Worm (Caenorhabditis elegans) whole organism, mixed stage, embryonic: ENCODE measurements around the gene cyp-14A2.

Experiments used
- M03D4.4 ChIP-seq: sonication (generic microtip); optimal IDR thresholded peaks from 2 replicates; lab custom pipeline; 2017; ENCODE audit warnings: mild to moderate bottlenecking, missing genetic modification characterization, missing compliant biosample characterization
- bed-3 ChIP-seq: fragments of 200-800 bp; sonication (Bioruptor generic); optimal IDR thresholded peaks from 3 replicates; lab custom pipeline; 2018; ENCODE audit warnings: mild to moderate bottlenecking, missing genetic modification characterization, moderate library complexity, missing compliant biosample characterization
- blmp-1 ChIP-seq: fragments of 150-350 bp; optimal IDR thresholded peaks from 2 replicates; lab custom pipeline; 2014; ENCODE audit warnings: missing biosample characterization, missing genetic modification characterization
- ceh-39 ChIP-seq: fragments of 150-350 bp; optimal IDR thresholded peaks from 2 replicates; lab custom pipeline; 2014; ENCODE audit warnings: missing biosample characterization, missing genetic modification characterization
- ceh-43 ChIP-seq: fragments of 200-800 bp; sonication (Bioruptor generic); optimal IDR thresholded peaks from 2 replicates; lab custom pipeline; 2018; ENCODE audit warnings: mild to moderate bottlenecking, missing genetic modification characterization, moderate library complexity, missing compliant biosample characterization
- ceh-83 ChIP-seq: fragments of 200-800 bp; sonication (Bioruptor generic); optimal IDR thresholded peaks from 2 replicates; lab custom pipeline; 2018; ENCODE audit warnings: mild to moderate bottlenecking, missing genetic modification characterization, missing compliant biosample characterization
- ces-1 ChIP-seq: fragments of 150-350 bp; optimal IDR thresholded peaks from 2 replicates; lab custom pipeline; 2014; ENCODE audit warnings: missing biosample characterization, missing genetic modification reagents, missing genetic modification characterization
- cnd-1 ChIP-seq: fragments of 200-800 bp; sonication (Bioruptor generic); optimal IDR thresholded peaks from 2 replicates; lab custom pipeline; 2018; ENCODE audit warnings: mild to moderate bottlenecking, missing genetic modification characterization, missing compliant biosample characterization
- drap-1 ChIP-seq: fragments of 200-800 bp; sonication (Bioruptor generic); optimal IDR thresholded peaks from 3 replicates; lab custom pipeline; 2018; ENCODE audit warnings: mild to moderate bottlenecking, missing genetic modification characterization, missing compliant biosample characterization
- elt-1 ChIP-seq: sonication (generic microtip); optimal IDR thresholded peaks from 2 replicates; lab custom pipeline; 2017; ENCODE audit warnings: missing genetic modification characterization, mild to moderate bottlenecking, missing compliant biosample characterization, antibody characterized with exemption, moderate library complexity, borderline replicate concordance; ENCODE audit not compliant: insufficient read depth
- elt-3 ChIP-seq: fragments of 150-350 bp; optimal IDR thresholded peaks from 2 replicates; lab custom pipeline; 2014; ENCODE audit warnings: missing biosample characterization, missing genetic modification characterization
- ham-2 ChIP-seq: fragments of 200-800 bp; sonication (Bioruptor generic); optimal IDR thresholded peaks from 2 replicates; lab custom pipeline; 2018; ENCODE audit warnings: mild to moderate bottlenecking, missing genetic modification characterization, missing compliant biosample characterization
- hlh-1 ChIP-seq: fragments of 150-350 bp; optimal IDR thresholded peaks from 2 replicates; lab custom pipeline; 2014; ENCODE audit warnings: missing biosample characterization, missing genetic modification reagents, missing genetic modification characterization
- lin-13 ChIP-seq: fragments of 150-350 bp; optimal IDR thresholded peaks from 2 replicates; lab custom pipeline; 2014; ENCODE audit warnings: missing biosample characterization, missing genetic modification characterization
- lin-32 ChIP-seq: fragments of 200-800 bp; sonication (Bioruptor generic); optimal IDR thresholded peaks from 2 replicates; lab custom pipeline; 2018; ENCODE audit warnings: mild to moderate bottlenecking, missing genetic modification characterization, missing compliant biosample characterization
- lsy-2 ChIP-seq: fragments of 150-350 bp; optimal IDR thresholded peaks from 2 replicates; lab custom pipeline; 2014; ENCODE audit warnings: missing biosample characterization, missing genetic modification characterization
- mab-5 ChIP-seq: fragments of 150-350 bp; optimal IDR thresholded peaks from 2 replicates; lab custom pipeline; 2014; ENCODE audit warnings: missing biosample characterization, missing genetic modification characterization
- nhr-12 ChIP-seq: fragments of 150-350 bp; optimal IDR thresholded peaks from 2 replicates; lab custom pipeline; 2014; ENCODE audit warnings: missing biosample characterization, missing genetic modification characterization
- nhr-2 ChIP-seq: fragments of 150-350 bp; optimal IDR thresholded peaks from 2 replicates; lab custom pipeline; 2014; ENCODE audit warnings: missing biosample characterization, missing genetic modification characterization
- nhr-237 ChIP-seq: fragments of 150-350 bp; optimal IDR thresholded peaks from 2 replicates; lab custom pipeline; 2014; ENCODE audit warnings: missing biosample characterization, missing genetic modification characterization
- nhr-28 ChIP-seq: fragments of 150-350 bp; optimal IDR thresholded peaks from 2 replicates; lab custom pipeline; 2014; ENCODE audit warnings: missing biosample characterization, missing genetic modification characterization
- nhr-76 ChIP-seq: sonication (generic microtip); optimal IDR thresholded peaks from 2 replicates; lab custom pipeline; 2017; ENCODE audit warnings: missing biosample characterization, missing genetic modification characterization
- pha-4 ChIP-seq: fragments of 150-350 bp; optimal IDR thresholded peaks from 2 replicates; lab custom pipeline; 2018; ENCODE audit warnings: missing biosample characterization, missing genetic modification reagents, missing genetic modification characterization
- sem-2 ChIP-seq: fragments of 200-800 bp; sonication (Bioruptor generic); optimal IDR thresholded peaks from 2 replicates; lab custom pipeline; 2018; ENCODE audit warnings: mild to moderate bottlenecking, missing genetic modification characterization, missing compliant biosample characterization
- sptf-1 ChIP-seq: sonication (generic microtip); optimal IDR thresholded peaks from 2 replicates; lab custom pipeline; 2017; ENCODE audit warnings: mild to moderate bottlenecking, missing genetic modification characterization, moderate library complexity, missing compliant biosample characterization
- unc-120 ChIP-seq: sonication (generic microtip); optimal IDR thresholded peaks from 2 replicates; lab custom pipeline; 2017; ENCODE audit warnings: missing genetic modification characterization, missing compliant biosample characterization; ENCODE audit not compliant: poor library complexity, severe bottlenecking
- unc-39 ChIP-seq: fragments of 150-350 bp; optimal IDR thresholded peaks from 2 replicates; lab custom pipeline; 2014; ENCODE audit warnings: missing biosample characterization, missing genetic modification characterization
- unc-62 ChIP-seq: fragments of 150-350 bp; optimal IDR thresholded peaks from 2 replicates; lab custom pipeline; 2014; ENCODE audit warnings: missing biosample characterization, missing genetic modification reagents, missing genetic modification characterization
- zip-8 ChIP-seq: fragments of 150-350 bp; optimal IDR thresholded peaks from 2 replicates; lab custom pipeline; 2014; ENCODE audit warnings: missing biosample characterization, missing genetic modification characterization

cyp-14A2 gene

ce11 chrX:13290531-13290930 is 21.0 kb upstream of the cyp-14A2 start, which contains the start of gene R04D3.3:
Gene R04D3.3 (minus strand): TSS chrX:13290631.
- no peak for TF ChIP-seq drap-1 (GFP tag; lab: Kevin White, UChicago)
- no peak for TF ChIP-seq elt-3
- no peak for TF ChIP-seq nhr-12 (tag; lab: Kevin White, UChicago)
- no peak for TF ChIP-seq zip-8 (tag; lab: Kevin White, UChicago)
- no peak for TF ChIP-seq ceh-39
- TF ChIP-seq nhr-28 (tag; lab: Kevin White, UChicago), result no peak
- no peak for TF ChIP-seq ceh-43
- no peak for TF ChIP-seq sptf-1 (tag; lab: Kevin White, UChicago)
- TF ChIP-seq unc-62 (GFP tag; lab: Kevin White, UChicago), result no peak
- TF ChIP-seq elt-1 (tag; lab: Kevin White, UChicago), result no peak
- TF ChIP-seq blmp-1 (tag; lab: Kevin White, UChicago), result no peak
- TF ChIP-seq nhr-237 (tag; lab: Kevin White, UChicago), result no peak
- no peak for TF ChIP-seq ham-2 (GFP tag; lab: Kevin White, UChicago)
- no peak for TF ChIP-seq lin-32 (GFP tag; lab: Kevin White, UChicago)
- TF ChIP-seq lin-13 (tag; lab: Kevin White, UChicago), result no peak
- no peak for TF ChIP-seq bed-3 (GFP tag; lab: Kevin White, UChicago)
- no peak for TF ChIP-seq sem-2
- TF ChIP-seq ceh-83 (GFP tag; lab: Kevin White, UChicago), result no peak
- no peak for TF ChIP-seq unc-39 (tag; lab: Kevin White, UChicago)

- no peak for TF ChIP-seq lsy-2 (tag; lab: Kevin White, UChicago)
- TF ChIP-seq unc-120, result no peak
- no peak for TF ChIP-seq pha-4
- no peak for TF ChIP-seq ham-2 (GFP tag; lab: Kevin White, UChicago)
- TF ChIP-seq unc-62 (GFP tag; lab: Kevin White, UChicago), result no peak
- TF ChIP-seq mab-5 (tag; lab: Kevin White, UChicago), result no peak
- no peak for TF ChIP-seq nhr-237 (tag; lab: Kevin White, UChicago)
- no peak for TF ChIP-seq elt-3
- TF ChIP-seq nhr-76 (tag; lab: Kevin White, UChicago), result no peak
- TF ChIP-seq hlh-1 (tag; lab: Kevin White, UChicago), result no peak
- TF ChIP-seq bed-3 (GFP tag; lab: Kevin White, UChicago), result no peak
- TF ChIP-seq blmp-1 (tag; lab: Kevin White, UChicago), result no peak
- TF ChIP-seq ceh-43, result no peak
- no peak for TF ChIP-seq ces-1
Measured at ce11 chrX:13288715-13289114, 19.2 kb upstream of the cyp-14A2 start, which contains the start of gene R04D3.4. Gene R04D3.4 (minus strand): TSS chrX:13288815.

DNA sequence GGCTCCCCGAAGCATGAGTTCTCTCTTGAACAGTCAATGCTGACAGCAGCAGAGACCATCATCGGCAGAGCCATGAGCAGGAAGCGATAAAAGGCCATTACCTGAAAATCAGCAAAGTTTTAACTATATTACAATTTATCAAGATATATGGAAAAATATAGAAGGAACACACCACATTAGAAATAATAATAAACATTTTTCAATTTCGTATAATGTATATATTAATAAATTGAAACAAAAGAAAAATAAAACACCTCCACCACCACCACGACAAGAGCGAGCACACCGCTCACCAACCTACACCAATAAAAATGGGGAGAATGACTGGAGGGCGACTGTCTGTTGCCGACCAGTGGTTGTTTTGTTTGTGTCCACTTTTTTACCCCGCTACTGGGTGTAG is 17.0 kb upstream of the cyp-14A2 start, which contains the start of gene R04D3.2:
Gene R04D3.2, minus strand, starts transcription at position 101 of the 400 bp plus-strand sequence.
- TF ChIP-seq nhr-237 (tag; lab: Kevin White, UChicago), result no peak
- no peak for TF ChIP-seq nhr-2 (tag; lab: Kevin White, UChicago)
- TF ChIP-seq M03D4.4, result no peak
- no peak for TF ChIP-seq elt-1 (tag; lab: Kevin White, UChicago)
- TF ChIP-seq lin-13 (tag; lab: Kevin White, UChicago), result no peak
- no peak for TF ChIP-seq unc-120
- TF ChIP-seq unc-62 (GFP tag; lab: Kevin White, UChicago), result no peak
- TF ChIP-seq unc-39 (tag; lab: Kevin White, UChicago), result no peak
- no peak for TF ChIP-seq lin-32 (GFP tag; lab: Kevin White, UChicago)
- TF ChIP-seq drap-1 (GFP tag; lab: Kevin White, UChicago), result no peak
- no peak for TF ChIP-seq blmp-1 (tag; lab: Kevin White, UChicago)
- no peak for TF ChIP-seq sptf-1 (tag; lab: Kevin White, UChicago)
- no peak for TF ChIP-seq cnd-1 (tag; lab: Kevin White, UChicago)
- TF ChIP-seq mab-5 (tag; lab: Kevin White, UChicago), result no peak
- no peak for TF ChIP-seq ceh-43
- no peak for TF ChIP-seq elt-3

DNA sequence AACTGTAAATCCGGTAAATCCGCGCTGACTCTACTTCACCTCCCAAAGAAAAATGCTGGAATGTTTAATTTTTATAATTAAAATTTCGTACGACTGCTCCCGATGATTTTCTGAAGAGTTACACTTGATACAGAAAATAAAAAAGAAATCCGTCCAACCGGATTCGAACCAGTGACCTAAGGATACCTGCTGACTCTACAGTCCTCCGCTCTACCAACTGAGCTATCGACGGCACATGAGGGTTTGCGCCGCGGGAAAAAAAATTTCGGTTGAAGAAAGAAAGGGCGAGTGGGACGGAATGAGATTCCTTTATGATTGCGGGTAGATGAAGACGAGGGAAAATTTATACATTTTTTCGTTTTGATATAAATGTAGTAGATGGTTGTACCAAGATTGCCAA is 15.1 kb upstream of the cyp-14A2 start:
- no peak for TF ChIP-seq ham-2 (GFP tag; lab: Kevin White, UChicago)
- no peak for TF ChIP-seq zip-8 (tag; lab: Kevin White, UChicago)
- TF ChIP-seq nhr-76 (tag; lab: Kevin White, UChicago), result no peak
- TF ChIP-seq lin-13 (tag; lab: Kevin White, UChicago), result no peak
- no peak for TF ChIP-seq lin-32 (GFP tag; lab: Kevin White, UChicago)

- TF ChIP-seq unc-39 (tag; lab: Kevin White, UChicago) (no peak), ceh-83 (GFP tag; lab: Kevin White, UChicago) (no peak), pha-4 (no peak), hlh-1 (tag; lab: Kevin White, UChicago) (no peak), lsy-2 (tag; lab: Kevin White, UChicago) (no peak), drap-1 (GFP tag; lab: Kevin White, UChicago) (no peak)
- TF ChIP-seq, all 35 proteins: peak for 0
Measured at ce11 chrX:13284091-13284490, 14.6 kb upstream of the cyp-14A2 start, which contains the start of gene cyp-14A4. Gene cyp-14A4 (minus strand): TSS chrX:13284197.
